Worm (Caenorhabditis elegans): ENCODE data around the gene C16D9.6.

The C16D9.6 gene

ce11 chrV:8245457-8245856, 4.7 kb downstream of the C16D9.6 start, which contains the start of gene C16D9.5:
C16D9.5 (minus strand) TSS chrV:8245557.
- no peak for TF ChIP-seq ets-4 (tag; optimal IDR thresholded peaks at IDR 0.05)
- no peak for TF ChIP-seq pha-2 (tag; optimal IDR thresholded peaks at IDR 0.05)
- no peak for TF ChIP-seq ceh-19 (GFP tag; optimal IDR thresholded peaks at IDR 0.05)
- TF ChIP-seq che-1 (tag; optimal IDR thresholded peaks at IDR 0.05): no peak
- no peak for TF ChIP-seq C08G9.2 (tag; optimal IDR thresholded peaks at IDR 0.05)
- TF ChIP-seq odd-2 (tag; optimal IDR thresholded peaks at IDR 0.05): no peak

- TF ChIP-seq ceh-22 (tag; optimal IDR thresholded peaks at IDR 0.05): no peak
- TF ChIP-seq ceh-2 (tag; optimal IDR thresholded peaks at IDR 0.05): no peak
- TF ChIP-seq pax-1 (tag; optimal IDR thresholded peaks at IDR 0.05): no peak
- TF ChIP-seq K09A11.1 (tag; optimal IDR thresholded peaks at IDR 0.05; ENCODE audit: insufficient read depth): no peak
- no peak for TF ChIP-seq syd-9 (tag; optimal IDR thresholded peaks at IDR 0.05)
- TF ChIP-seq sox-2 (GFP tag; IDR thresholded peaks at IDR 0.05): no peak
- TF ChIP-seq F13H6.1 (tag; optimal IDR thresholded peaks at IDR 0.05): no peak
- no peak for TF ChIP-seq nhr-11 (tag; optimal IDR thresholded peaks at IDR 0.05)
- no peak for TF ChIP-seq madf-2 (tag; optimal IDR thresholded peaks at IDR 0.05)
- TF ChIP-seq hlh-13 (GFP tag; optimal IDR thresholded peaks at IDR 0.05): no peak
- TF ChIP-seq elt-2 (tag; optimal IDR thresholded peaks at IDR 0.05): no peak
- TF ChIP-seq Y22D7AL.16 (tag; optimal IDR thresholded peaks at IDR 0.05): no peak
- TF ChIP-seq ceh-30 (tag; optimal IDR thresholded peaks at IDR 0.05): no peak
- TF ChIP-seq hlh-15 (tag; optimal IDR thresholded peaks at IDR 0.05): no peak
- TF ChIP-seq C08G9.2 (tag; optimal IDR thresholded peaks at IDR 0.05): no peak
Measured at ce11 chrV:8243201-8243600, 6.9 kb downstream of the C16D9.6 start.

- TF ChIP-seq nfya-1 (tag; optimal IDR thresholded peaks at IDR 0.05): no peak
- TF ChIP-seq ceh-24 (tag; optimal IDR thresholded peaks at IDR 0.05): no peak
- TF ChIP-seq npax-4 (tag; optimal IDR thresholded peaks at IDR 0.05): no peak
- TF ChIP-seq ceh-30 (tag; optimal IDR thresholded peaks at IDR 0.05): no peak
- no peak for TF ChIP-seq eyg-1 (tag; optimal IDR thresholded peaks at IDR 0.05)
- no peak for TF ChIP-seq unc-3 (GFP tag; conservative IDR thresholded peaks at IDR 0.05)
- TF ChIP-seq unc-3 (tag; optimal IDR thresholded peaks at IDR 0.05): no peak
- no peak for TF ChIP-seq K02D7.2 (tag; optimal IDR thresholded peaks at IDR 0.05)
- TF ChIP-seq fkh-6 (tag; optimal IDR thresholded peaks at IDR 0.05): no peak
- no peak for TF ChIP-seq F13H6.1 (tag; optimal IDR thresholded peaks at IDR 0.05)
- no peak for TF ChIP-seq nhr-232 (tag; optimal IDR thresholded peaks at IDR 0.05)
Measured at ce11 chrV:8242798-8243197, 7.3 kb downstream of the C16D9.6 start, which contains the start of gene C16D9.4. C16D9.4 (minus strand) TSS chrV:8242898.

- TF ChIP-seq hlh-6 (tag; optimal IDR thresholded peaks at IDR 0.05) (no peak), syd-9 (tag; optimal IDR thresholded peaks at IDR 0.05) (no peak), ceh-34 (tag; optimal IDR thresholded peaks at IDR 0.05) (no peak), hlh-30 (tag; optimal IDR thresholded peaks at IDR 0.05; ENCODE audit: insufficient read depth) (no peak), rnt-1 (tag; optimal IDR thresholded peaks at IDR 0.05) (no peak), hlh-8 (tag; optimal IDR thresholded peaks at IDR 0.05) (no peak), C38D4.7 (GFP tag; optimal IDR thresholded peaks at IDR 0.05) (no peak), che-1 (tag; optimal IDR thresholded peaks at IDR 0.05) (no peak), madf-2 (tag; optimal IDR thresholded peaks at IDR 0.05) (no peak), fax-1 (tag; optimal IDR thresholded peaks at IDR 0.05) (no peak), mec-3 (tag; optimal IDR thresholded peaks at IDR 0.05; ENCODE audit: borderline replicate concordance) (no peak), elt-2 (tag; optimal IDR thresholded peaks at IDR 0.05) (no peak), ahr-1 (tag; optimal IDR thresholded peaks at IDR 0.05) (no peak), ztf-16 (tag; optimal IDR thresholded peaks at IDR 0.05) (no peak), ref-2 (tag; optimal IDR thresholded peaks at IDR 0.05) (no peak), C08G9.2 (tag; optimal IDR thresholded peaks at IDR 0.05) (no peak), ceh-22 (tag; optimal IDR thresholded peaks at IDR 0.05) (no peak)
Measured at ce11 chrV:8239928-8240327, 10.2 kb downstream of the C16D9.6 start, which contains the start of gene C16D9.3. C16D9.3 (minus strand) TSS chrV:8240028.

All from whole organism, late embryonic.